Worm (Caenorhabditis elegans) whole organism, L4 larva: ENCODE measurements around the gene rps-28.

Experiments
- nhr-6 ChIP-seq: fragments of 150-350 bp; optimal IDR thresholded peaks from 2 replicates; lab custom pipeline; 2014; ENCODE audit warnings: missing biosample characterization, missing genetic modification characterization
- snpc-4 ChIP-seq: fragments of 150-350 bp; optimal IDR thresholded peaks from 2 replicates; lab custom pipeline; 2014; ENCODE audit warnings: missing biosample characterization, missing genetic modification characterization

- TF ChIP-seq nhr-6 (no peak), snpc-4 (tag; lab: Kevin White, UChicago) (no peak)
Observed at ce11 chrIV:1632593-1632992, 26.9 kb upstream of the rps-28 start.
